Worm (Caenorhabditis elegans) whole organism, young adult: ENCODE results near the gene F44A2.7.

Source experiments
- C17E4.6 ChIP-seq: fragments of 200-800 bp; sonication (Bioruptor generic); IDR thresholded peaks from 2 replicates; pipeline ENCODE4 v1.3.6; 2022; ENCODE audit warnings: missing genetic modification reagents, missing genetic modification characterization, missing compliant biosample characterization
- D2030.7 ChIP-seq: fragments of 200-800 bp; sonication (Bioruptor generic); IDR thresholded peaks from 2 replicates; pipeline ENCODE4 v1.3.6; 2022; ENCODE audit warnings: missing genetic modification reagents, missing genetic modification characterization, missing compliant biosample characterization
- F22D6.2 ChIP-seq: sonication (generic microtip); optimal IDR thresholded peaks from 2 replicates; lab custom pipeline; 2016; ENCODE audit warnings: mild to moderate bottlenecking, missing genetic modification characterization, missing compliant biosample characterization
- F33H1.4 ChIP-seq: fragments of 200-800 bp; sonication (Bioruptor generic); IDR thresholded peaks from 2 replicates; pipeline ENCODE4 v1.3.6; 2022; ENCODE audit warnings: missing genetic modification reagents, missing genetic modification characterization, missing compliant biosample characterization
- F39B2.1 ChIP-seq: fragments of 200-800 bp; sonication (Bioruptor generic); IDR thresholded peaks from 2 replicates; pipeline ENCODE4 v1.3.6; 2022; ENCODE audit warnings: missing genetic modification reagents, missing genetic modification characterization, missing compliant biosample characterization
- F49E8.2 ChIP-seq: sonication (generic microtip); optimal IDR thresholded peaks from 3 replicates; lab custom pipeline; 2017; ENCODE audit warnings: missing genetic modification characterization, mild to moderate bottlenecking, missing compliant biosample characterization, antibody characterized with exemption, moderate library complexity; ENCODE audit not compliant: insufficient read depth
- F52B5.7 ChIP-seq: sonication (generic microtip); optimal IDR thresholded peaks from 2 replicates; lab custom pipeline; 2016; ENCODE audit warnings: mild to moderate bottlenecking, missing genetic modification characterization, missing compliant biosample characterization
- K11D2.4 ChIP-seq: fragments of 200-800 bp; sonication (Bioruptor generic); IDR thresholded peaks from 2 replicates; pipeline ENCODE4 v1.3.6; 2022; ENCODE audit warnings: missing genetic modification reagents, missing genetic modification characterization, missing compliant biosample characterization
- K12H6.12 ChIP-seq: fragments of 200-800 bp; sonication (Bioruptor generic); optimal IDR thresholded peaks from 2 replicates; lab custom pipeline; 2018; ENCODE audit warnings: mild to moderate bottlenecking, missing genetic modification characterization, missing compliant biosample characterization
- Y53G8AR.9 ChIP-seq: fragments of 200-800 bp; sonication (Bioruptor generic); conservative IDR thresholded peaks from 2 replicates; pipeline ENCODE4 v1.3.6; 2022; ENCODE audit warnings: missing genetic modification reagents, missing genetic modification characterization, missing compliant biosample characterization
- Y79H2A.3 ChIP-seq: fragments of 200-800 bp; sonication (Bioruptor generic); conservative IDR thresholded peaks from 2 replicates; pipeline ENCODE4 v1.3.6; 2022; ENCODE audit warnings: missing genetic modification reagents, missing genetic modification characterization, missing compliant biosample characterization
- ZK185.1 ChIP-seq: sonication (generic microtip); optimal IDR thresholded peaks from 2 replicates; lab custom pipeline; 2016; ENCODE audit warnings: mild to moderate bottlenecking, missing genetic modification characterization, missing compliant biosample characterization; ENCODE audit not compliant: poor library complexity, severe bottlenecking
- ama-1 ChIP-seq, 3 experiments: fragments of 150-350 bp in 1 of 3; sonication (generic microtip) in 2 of 3; optimal IDR thresholded peaks; 2 replicates each; lab custom pipeline; 2014 to 2018; ENCODE audit warnings: missing biosample characterization in 2 of 3, missing genetic modification characterization in 2 of 3, missing genetic modification reagents in 2 of 3
- atf-7 ChIP-seq: sonication (generic microtip); optimal IDR thresholded peaks from 2 replicates; lab custom pipeline; 2017; ENCODE audit warnings: mild to moderate bottlenecking, missing genetic modification characterization, missing compliant biosample characterization
- athp-1 ChIP-seq: sonication (generic microtip); optimal IDR thresholded peaks from 2 replicates; lab custom pipeline; 2017; ENCODE audit warnings: mild to moderate bottlenecking, missing genetic modification characterization, missing compliant biosample characterization
- attf-5 ChIP-seq: fragments of 200-800 bp; sonication (Bioruptor generic); optimal IDR thresholded peaks from 2 replicates; lab custom pipeline; 2018; ENCODE audit warnings: mild to moderate bottlenecking, missing genetic modification characterization, missing compliant biosample characterization
- attf-6 ChIP-seq: fragments of 200-800 bp; sonication (Bioruptor generic); IDR thresholded peaks from 2 replicates; pipeline ENCODE4 v1.3.6; 2022; ENCODE audit warnings: missing genetic modification reagents, missing genetic modification characterization, missing compliant biosample characterization
- bed-1 ChIP-seq: fragments of 200-800 bp; sonication (Bioruptor generic); IDR thresholded peaks from 2 replicates; pipeline ENCODE4 v1.3.6; 2022; ENCODE audit warnings: missing genetic modification reagents, missing genetic modification characterization, missing compliant biosample characterization
- cebp-1 ChIP-seq, 2 experiments: fragments of 200-800 bp in 1 of 2; sonication (Bioruptor generic) in 1 of 2; sonication (generic microtip) in 1 of 2; IDR thresholded peaks in 1 of 2; optimal IDR thresholded peaks in 1 of 2; 2 replicates each; pipeline versions ENCODE4 v1.3.6 to Lab custom; 2017 to 2022; ENCODE audit warnings: missing compliant biosample characterization in 2 of 2, missing genetic modification characterization in 2 of 2, mild to moderate bottlenecking in 1 of 2, missing genetic modification reagents in 1 of 2, moderate library complexity in 1 of 2
- ceh-27 ChIP-seq: fragments of 200-800 bp; sonication (Bioruptor generic); optimal IDR thresholded peaks from 2 replicates; lab custom pipeline; 2018; ENCODE audit warnings: mild to moderate bottlenecking, missing genetic modification characterization, moderate library complexity, missing compliant biosample characterization
- ceh-79 ChIP-seq: sonication (generic microtip); optimal IDR thresholded peaks from 2 replicates; lab custom pipeline; 2017; ENCODE audit warnings: mild to moderate bottlenecking, missing genetic modification characterization, missing compliant biosample characterization
- dpff-1 ChIP-seq: sonication (generic microtip); optimal IDR thresholded peaks from 2 replicates; lab custom pipeline; 2017; ENCODE audit warnings: mild to moderate bottlenecking, missing genetic modification characterization, missing compliant biosample characterization
- efl-1 ChIP-seq: fragments of 150-350 bp; optimal IDR thresholded peaks from 2 replicates; lab custom pipeline; 2014; ENCODE audit warnings: missing biosample characterization, missing genetic modification reagents, missing genetic modification characterization
- egl-18 ChIP-seq: fragments of 200-800 bp; sonication (Bioruptor generic); IDR thresholded peaks from 2 replicates; pipeline ENCODE4 v1.3.6; 2022; ENCODE audit warnings: missing genetic modification reagents, missing genetic modification characterization, missing compliant biosample characterization
- him-1 ChIP-seq: sonication (generic microtip); optimal IDR thresholded peaks from 2 replicates; lab custom pipeline; 2016; ENCODE audit warnings: missing genotype, missing genetic modification reagents, missing genetic modification characterization, missing compliant biosample characterization
- hlh-12 ChIP-seq: sonication (generic microtip); optimal IDR thresholded peaks from 2 replicates; lab custom pipeline; 2016; ENCODE audit warnings: missing genetic modification characterization, missing compliant biosample characterization
- hrde-1 ChIP-seq: sonication (generic microtip); optimal IDR thresholded peaks from 2 replicates; lab custom pipeline; 2016; ENCODE audit warnings: missing genetic modification characterization, mild to moderate bottlenecking, missing compliant biosample characterization, moderate library complexity, missing genotype, missing genetic modification reagents, borderline replicate concordance
- hsf-1 ChIP-seq: fragments of 200-800 bp; sonication (Bioruptor generic); IDR thresholded peaks from 2 replicates; pipeline ENCODE4 v1.3.6; 2022; ENCODE audit warnings: missing genetic modification reagents, missing genetic modification characterization, missing compliant biosample characterization
- let-526 ChIP-seq: fragments of 200-800 bp; sonication (Bioruptor generic); IDR thresholded peaks from 2 replicates; pipeline ENCODE4 v1.3.6; 2022; ENCODE audit warnings: missing genetic modification reagents, missing genetic modification characterization, missing compliant biosample characterization
- lin-26 ChIP-seq: fragments of 200-800 bp; sonication (Bioruptor generic); IDR thresholded peaks from 2 replicates; pipeline ENCODE4 v1.3.6; 2022; ENCODE audit warnings: missing genetic modification reagents, missing genetic modification characterization, missing compliant biosample characterization
- lin-35 ChIP-seq, 3 experiments: fragments of 150-350 bp in 2 of 3; sonication (generic microtip) in 1 of 3; optimal IDR thresholded peaks; 2 replicates each; lab custom pipeline; 2014 to 2018; ENCODE audit warnings: missing biosample characterization in 3 of 3, missing genetic modification characterization in 3 of 3, missing genetic modification reagents in 3 of 3
- lin-54 ChIP-seq: fragments of 200-800 bp; sonication (Bioruptor generic); optimal IDR thresholded peaks from 2 replicates; lab custom pipeline; 2018; ENCODE audit warnings: mild to moderate bottlenecking, missing genetic modification characterization, missing compliant biosample characterization
- lsl-1 ChIP-seq: fragments of 200-800 bp; sonication (Bioruptor generic); optimal IDR thresholded peaks from 2 replicates; lab custom pipeline; 2018; ENCODE audit warnings: mild to moderate bottlenecking, missing genetic modification characterization, moderate library complexity, missing compliant biosample characterization
- madf-3 ChIP-seq: fragments of 200-800 bp; sonication (Bioruptor generic); IDR thresholded peaks from 2 replicates; pipeline ENCODE4 v1.3.6; 2022; ENCODE audit warnings: missing genetic modification reagents, missing genetic modification characterization, missing compliant biosample characterization
- madf-6 ChIP-seq: fragments of 200-800 bp; sonication (Bioruptor generic); IDR thresholded peaks from 2 replicates; pipeline ENCODE4 v1.3.6; 2022; ENCODE audit warnings: missing genetic modification reagents, missing genetic modification characterization, missing compliant biosample characterization
- mcd-1 ChIP-seq: fragments of 200-800 bp; sonication (Bioruptor generic); IDR thresholded peaks from 2 replicates; pipeline ENCODE4 v1.3.6; 2022; ENCODE audit warnings: missing genetic modification reagents, missing genetic modification characterization, missing compliant biosample characterization
- mes-4 ChIP-seq: sonication (generic microtip); optimal IDR thresholded peaks from 2 replicates; lab custom pipeline; 2016; ENCODE audit warnings: missing genotype, missing genetic modification characterization, missing compliant biosample characterization
- nhr-90 ChIP-seq: sonication (generic microtip); optimal IDR thresholded peaks from 2 replicates; lab custom pipeline; 2016; ENCODE audit warnings: missing genotype, mild to moderate bottlenecking, missing genetic modification characterization, missing compliant biosample characterization
- rec-8 ChIP-seq, 2 experiments: sonication (generic microtip); optimal IDR thresholded peaks; 2 replicates each; lab custom pipeline; 2016; ENCODE audit warnings: mild to moderate bottlenecking in 2 of 2, missing genetic modification characterization in 2 of 2, missing genetic modification reagents in 2 of 2, missing genotype in 2 of 2, missing biosample characterization in 1 of 2, missing compliant biosample characterization in 1 of 2, moderate library complexity in 1 of 2
- rpc-1 ChIP-seq, 2 experiments: fragments of 150-350 bp in 1 of 2; sonication (generic microtip) in 1 of 2; optimal IDR thresholded peaks; 2 replicates each; lab custom pipeline; 2014 to 2018; ENCODE audit warnings: missing biosample characterization in 1 of 2, missing genetic modification characterization in 1 of 2, missing genetic modification reagents in 1 of 2, missing genotype in 1 of 2
- snpc-4 ChIP-seq, 5 experiments: fragments of 150-350 bp in 1 of 5; sonication (generic microtip) in 4 of 5; optimal IDR thresholded peaks; 2 replicates each; lab custom pipeline; 2014 to 2018; ENCODE audit warnings: missing genetic modification characterization in 5 of 5, missing biosample characterization in 3 of 5, antibody characterized with exemption in 2 of 5, mild to moderate bottlenecking in 2 of 5, missing compliant biosample characterization in 2 of 5, missing genotype in 2 of 5, moderate library complexity in 2 of 5, missing genetic modification reagents in 1 of 5
- tbx-9 ChIP-seq: sonication (generic microtip); optimal IDR thresholded peaks from 2 replicates; lab custom pipeline; 2016; ENCODE audit warnings: borderline replicate concordance, missing genetic modification characterization, inconsistent platforms, missing compliant biosample characterization
- ztf-22 ChIP-seq: fragments of 200-800 bp; sonication (Bioruptor generic); optimal IDR thresholded peaks from 2 replicates; lab custom pipeline; 2018; ENCODE audit warnings: mild to moderate bottlenecking, missing genetic modification characterization, moderate library complexity, missing compliant biosample characterization
- ztf-3 ChIP-seq: fragments of 200-800 bp; sonication (Bioruptor generic); optimal IDR thresholded peaks from 2 replicates; lab custom pipeline; 2018; ENCODE audit warnings: mild to moderate bottlenecking, missing genetic modification characterization, missing compliant biosample characterization

Gene F44A2.7

DNA sequence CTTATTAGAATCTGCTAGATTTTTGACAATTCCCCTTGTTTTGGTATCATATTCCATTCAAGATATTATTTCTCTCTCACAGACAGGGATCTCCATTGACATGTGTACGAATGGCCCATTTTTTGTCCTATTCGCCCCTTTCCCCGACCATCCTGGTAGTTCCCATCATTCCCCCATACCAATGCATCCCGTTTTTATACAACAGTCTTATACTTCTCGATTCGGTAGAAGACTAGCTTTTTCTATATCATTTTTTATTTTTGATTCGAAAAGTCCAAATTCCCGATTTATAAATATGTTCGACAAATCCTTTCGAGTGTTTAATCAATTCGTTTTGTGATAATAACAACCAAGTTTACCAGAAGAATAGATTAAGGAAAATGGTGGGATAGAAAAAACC is 5.6 kb downstream of the F44A2.7 start:
- no peak for TF ChIP-seq F52B5.7 (tag; lab: Kevin White, UChicago)
- peak; percentile 4 for TF ChIP-seq dpff-1 (tag; lab: Kevin White, UChicago)
- no peak for TF ChIP-seq efl-1 (GFP tag; lab: Kevin White, UChicago)
- no peak for TF ChIP-seq tbx-9 (tag; lab: Kevin White, UChicago)
- no peak for TF ChIP-seq ceh-79 (tag; lab: Kevin White, UChicago)
- no peak for TF ChIP-seq ztf-22
- no peak for TF ChIP-seq rpc-1 (optimal IDR thresholded peaks at IDR 0.05; lab: Kevin White, UChicago)
- no peak for TF ChIP-seq rpc-1 (tag; optimal IDR thresholded peaks at IDR 0.05; lab: Kevin White, UChicago)
- no peak; the same call in 1 of the 2 replicates for TF ChIP-seq hsf-1 (GFP tag; lab: Robert Waterston, UW)
- no peak for TF ChIP-seq lin-54
- TF ChIP-seq lin-26 (GFP tag; lab: Robert Waterston, UW): peak; percentile 55; the same call in 1 of the 2 replicates
- TF ChIP-seq mcd-1 (GFP tag; lab: Robert Waterston, UW): no peak
- 0 out of 2 replicates have a peak, but pooled peaks have one; percentile 21 for TF ChIP-seq madf-6 (GFP tag; lab: Robert Waterston, UW)
- no peak for TF ChIP-seq let-526 (GFP tag; lab: Robert Waterston, UW)
- TF ChIP-seq ceh-27: no peak
- no peak for TF ChIP-seq F33H1.4 (GFP tag; lab: Robert Waterston, UW)
- TF ChIP-seq C17E4.6: no peak
- TF ChIP-seq cebp-1 (GFP tag; IDR thresholded peaks at IDR 0.05; lab: Robert Waterston, UW): peak; percentile 49; the same call in 1 of the 2 replicates
- TF ChIP-seq cebp-1 (tag; optimal IDR thresholded peaks at IDR 0.05; lab: Kevin White, UChicago): peak; percentile 43
- TF ChIP-seq lin-35 (GFP tag; optimal IDR thresholded peaks at IDR 0.05; lab: Kevin White, UChicago): peak in 1 of 3 experiments; percentile 12
- TF ChIP-seq athp-1: peak; percentile 24
- TF ChIP-seq nhr-90: no peak
- TF ChIP-seq Y53G8AR.9: 0 out of 2 replicates have a peak, but pooled peaks have one; percentile 56
- TF ChIP-seq F39B2.1 (GFP tag; lab: Robert Waterston, UW): no peak
- TF ChIP-seq K12H6.12: peak; percentile 9
- no peak for TF ChIP-seq ZK185.1 (tag; lab: Kevin White, UChicago)
- no peak for TF ChIP-seq attf-6 (GFP tag; lab: Robert Waterston, UW)
- TF ChIP-seq bed-1 (GFP tag; lab: Robert Waterston, UW): no peak
- 0 out of 2 replicates have a peak, but pooled peaks have one; percentile 31 for TF ChIP-seq madf-3
- TF ChIP-seq ztf-3 (GFP tag; lab: Kevin White, UChicago): no peak
- peak; percentile 79 for TF ChIP-seq him-1
- no peak for TF ChIP-seq mes-4 (tag; lab: Kevin White, UChicago)
- TF ChIP-seq Y79H2A.3 (GFP tag; lab: Robert Waterston, UW): 0 out of 2 replicates have a peak, but pooled peaks have one; percentile 29
- no peak for TF ChIP-seq F49E8.2
- peak; percentile 72 for TF ChIP-seq hrde-1 (tag; lab: Kevin White, UChicago)
- no peak for TF ChIP-seq hlh-12 (tag; lab: Kevin White, UChicago)
- no peak for TF ChIP-seq K11D2.4 (GFP tag; lab: Robert Waterston, UW)
- no peak for TF ChIP-seq snpc-4 (GFP tag; optimal IDR thresholded peaks at IDR 0.05; lab: Kevin White, UChicago)
- peak in 1 of 4 experiments; percentile 13 for TF ChIP-seq snpc-4 (tag; optimal IDR thresholded peaks at IDR 0.05; lab: Kevin White, UChicago)
- TF ChIP-seq D2030.7 (GFP tag; lab: Robert Waterston, UW): no peak
- TF ChIP-seq ama-1 (optimal IDR thresholded peaks at IDR 0.05; lab: Kevin White, UChicago): no peak
- peak in 1 of 2 experiments; percentile 4 for TF ChIP-seq ama-1 (GFP tag; optimal IDR thresholded peaks at IDR 0.05; lab: Kevin White, UChicago)
- no peak for TF ChIP-seq atf-7 (tag; lab: Kevin White, UChicago)
- TF ChIP-seq rec-8 (tag; optimal IDR thresholded peaks at IDR 0.05; lab: Kevin White, UChicago): peak in 1 of 2 experiments; percentile 23
- no peak for TF ChIP-seq F22D6.2
- TF ChIP-seq egl-18 (GFP tag; lab: Robert Waterston, UW): no peak
- no peak for TF ChIP-seq attf-5 (GFP tag; lab: Kevin White, UChicago)
- TF ChIP-seq lsl-1: no peak
- TF ChIP-seq, all 124 proteins: peak for 15
